Fruit fly (Drosophila melanogaster) S2 (cell line): ENCODE measurements around the gene ball.

ENCODE experiments used
- CG8478 ChIP-seq: fragments of >200 bp; optimal IDR thresholded peaks from 2 replicates; lab custom pipeline; 2018
- CTCF ChIP-seq, 2 experiments: fragments of >200 bp; optimal IDR thresholded peaks; 2 replicates each; lab custom pipeline; 2018

Gene ball

dm6 chr3R:26862213-26862612, 4.4 kb downstream of the ball start:
- no peak for TF ChIP-seq CG8478 (lab: Kevin White, UChicago)
- no peak for TF ChIP-seq CTCF (optimal IDR thresholded peaks at IDR 0.05; lab: Kevin White, UChicago)

- TF ChIP-seq CG8478 (lab: Kevin White, UChicago) (no peak), CTCF (optimal IDR thresholded peaks at IDR 0.05; lab: Kevin White, UChicago) (no peak)
These were observed 7.4 kb downstream of the ball start for dm6 chr3R:26859228-26859627.

dm6 chr3R:26853699-26854098, 12.9 kb downstream of the ball start:
- no peak for TF ChIP-seq CTCF (optimal IDR thresholded peaks at IDR 0.05; lab: Kevin White, UChicago)
- TF ChIP-seq CG8478 (lab: Kevin White, UChicago) = no peak

- no peak for TF ChIP-seq CTCF (optimal IDR thresholded peaks at IDR 0.05; lab: Kevin White, UChicago)
- no peak for TF ChIP-seq CG8478 (lab: Kevin White, UChicago)
These were observed 20.2 kb downstream of the ball start for dm6 chr3R:26846446-26846845.

- TF ChIP-seq CTCF (optimal IDR thresholded peaks at IDR 0.05; lab: Kevin White, UChicago) (no peak), CG8478 (lab: Kevin White, UChicago) (no peak)
These were observed 34.7 kb downstream of the ball start for dm6 chr3R:26831861-26832260.

dm6 chr3R:26821117-26821516, 45.5 kb downstream of the ball start:
- TF ChIP-seq CG8478 (lab: Kevin White, UChicago) (no peak), CTCF (optimal IDR thresholded peaks at IDR 0.05; lab: Kevin White, UChicago) (no peak)
